Fruit fly (Drosophila melanogaster): ENCODE data around the gene CG18542.
A peak's percentile ranks its signal among the peaks of the same experiment; 100 is the strongest.

DNA sequence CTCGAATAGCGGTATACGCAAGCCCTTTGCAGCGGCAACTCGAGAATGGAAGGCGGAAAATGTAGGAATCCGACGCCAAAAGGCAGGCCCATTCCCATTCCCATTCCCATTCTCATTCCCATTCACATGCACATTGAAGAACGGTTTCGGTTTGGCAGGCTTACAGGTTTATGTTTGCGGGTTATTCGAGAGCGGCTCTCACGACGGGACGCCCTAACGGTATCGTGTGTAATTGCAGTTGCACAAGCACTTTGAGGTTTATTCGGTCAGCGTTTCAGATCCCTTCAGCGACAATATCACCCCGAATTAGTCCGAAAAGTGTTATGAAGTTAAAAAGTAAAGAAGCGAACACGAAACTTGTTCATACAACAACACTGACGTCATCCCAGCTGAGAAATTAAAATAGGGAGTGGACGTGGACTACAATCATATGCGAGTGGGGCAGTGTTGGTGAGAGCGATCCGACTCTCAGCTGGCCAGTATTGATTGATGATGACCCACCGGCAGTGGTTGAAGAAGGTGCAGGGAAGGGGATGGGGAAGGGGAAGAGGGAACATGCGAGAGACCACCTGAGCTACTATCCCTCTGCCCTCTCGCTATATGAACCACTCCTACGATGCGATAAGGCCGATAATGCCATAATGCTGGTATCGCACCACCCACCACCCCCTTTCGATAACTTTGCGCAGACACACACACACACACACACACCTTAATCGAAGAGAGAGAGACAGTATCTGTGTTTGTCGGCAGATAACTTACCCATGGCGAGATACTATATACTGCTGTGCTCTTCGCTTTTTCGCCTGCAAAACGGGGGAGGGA, 18.8 kb downstream of the CG18542 start:
- TF ChIP-seq Mnt (GFP tag; optimal IDR thresholded peaks at IDR 0.05) (peak; percentile 64), ovo (GFP tag; optimal IDR thresholded peaks at IDR 0.05) (peak; percentile 96), tj (GFP tag; optimal IDR thresholded peaks at IDR 0.05) (peak; percentile 42), kay (GFP tag; ENCODE audit: borderline replicate concordance) (no peak), CG7045 (GFP tag; optimal IDR thresholded peaks at IDR 0.05) (peak; percentile 51), cic (GFP tag; optimal IDR thresholded peaks at IDR 0.05) (peak; percentile 97), bab1 (GFP tag; optimal IDR thresholded peaks at IDR 0.05) (no peak), CG7101 (tag; optimal IDR thresholded peaks at IDR 0.05) (peak; percentile 10), toe (GFP tag; optimal IDR thresholded peaks at IDR 0.05) (peak; percentile 39), Hr96 (GFP tag; optimal IDR thresholded peaks at IDR 0.05) (peak; percentile 37), CG14711 (tag; optimal IDR thresholded peaks at IDR 0.05) (no peak), CG11617 (GFP tag; optimal IDR thresholded peaks at IDR 0.05) (no peak)
